Fruit fly (Drosophila melanogaster) whole organism, prepupa: ENCODE results near the gene CG32302.

Experiments
- CG10631 ChIP-seq: fragments of 200-800 bp; sonication (Bioruptor generic); optimal IDR thresholded peaks from 2 replicates; lab custom pipeline; 2016; ENCODE audit warnings: missing biosample characterization, missing genetic modification characterization
- CG11294 ChIP-seq: fragments of 200-800 bp; sonication (Bioruptor generic); IDR thresholded peaks from 2 replicates; pipeline ENCODE4 v1.3.6; 2022; ENCODE audit warnings: missing biosample characterization, missing genetic modification characterization
- CG11902 ChIP-seq: fragments of 200-800 bp; sonication (Bioruptor generic); optimal IDR thresholded peaks from 3 replicates; lab custom pipeline; 2016; ENCODE audit warnings: missing biosample characterization, missing genetic modification characterization
- CG1621 ChIP-seq: fragments of 200-800 bp; sonication (Bioruptor generic); optimal IDR thresholded peaks from 3 replicates; lab custom pipeline; 2018; ENCODE audit warnings: missing biosample characterization, mild to moderate bottlenecking, missing genetic modification characterization
- CG16779 ChIP-seq: fragments of 200-800 bp; sonication (Bioruptor generic); optimal IDR thresholded peaks from 3 replicates; lab custom pipeline; 2017; ENCODE audit warnings: missing biosample characterization, mild to moderate bottlenecking, missing genetic modification characterization
- CG3032 ChIP-seq: fragments of 200-800 bp; optimal IDR thresholded peaks from 2 replicates; lab custom pipeline; 2019; ENCODE audit warnings: missing biosample characterization, mild to moderate bottlenecking, missing genetic modification characterization, moderate library complexity
- CG31627 ChIP-seq: fragments of 200-800 bp; sonication (Bioruptor generic); optimal IDR thresholded peaks from 3 replicates; lab custom pipeline; 2016; ENCODE audit warnings: missing biosample characterization, missing genetic modification characterization
- CG4318 ChIP-seq: fragments of 200-800 bp; sonication (Bioruptor generic); optimal IDR thresholded peaks from 3 replicates; lab custom pipeline; 2017; ENCODE audit warnings: missing biosample characterization, mild to moderate bottlenecking, missing genetic modification characterization
- CG6163 ChIP-seq: fragments of 200-800 bp; sonication (Bioruptor generic); IDR thresholded peaks from 3 replicates; pipeline ENCODE4 v1.3.6; 2022; ENCODE audit warnings: missing biosample characterization, missing genetic modification characterization
- CG6792 ChIP-seq: fragments of 200-800 bp; sonication (Bioruptor generic); optimal IDR thresholded peaks from 3 replicates; lab custom pipeline; 2016; ENCODE audit warnings: missing biosample characterization, missing genetic modification characterization
- CG6808 ChIP-seq: fragments of 200-800 bp; sonication (Bioruptor generic); optimal IDR thresholded peaks from 3 replicates; lab custom pipeline; 2017; ENCODE audit warnings: missing biosample characterization, missing genetic modification characterization, mild to moderate bottlenecking, moderate library complexity, missing genetic modification reagents
- CG7368 ChIP-seq: fragments of 200-800 bp; sonication (Bioruptor generic); optimal IDR thresholded peaks from 3 replicates; lab custom pipeline; 2016; ENCODE audit warnings: missing biosample characterization, missing genetic modification characterization
- CG8319 ChIP-seq: fragments of 200-800 bp; sonication (Bioruptor generic); optimal IDR thresholded peaks from 3 replicates; lab custom pipeline; 2016; ENCODE audit warnings: missing biosample characterization, missing genetic modification characterization
- CG8632 ChIP-seq: fragments of 200-800 bp; sonication (Bioruptor generic); optimal IDR thresholded peaks from 3 replicates; lab custom pipeline; 2016; ENCODE audit warnings: missing biosample characterization, missing genetic modification characterization
- CG9139 ChIP-seq: fragments of 200-800 bp; sonication (Bioruptor generic); optimal IDR thresholded peaks from 3 replicates; lab custom pipeline; 2017; ENCODE audit warnings: missing biosample characterization, mild to moderate bottlenecking, missing genetic modification characterization
- Eip78C ChIP-seq: fragments of 200-800 bp; sonication (Bioruptor generic); peaks from one replicate; lab custom pipeline; 2016; ENCODE audit warnings: missing biosample characterization, missing genetic modification characterization
- Eip93F ChIP-seq: fragments of 200-800 bp; sonication (Bioruptor generic); optimal IDR thresholded peaks from 2 replicates; lab custom pipeline; 2016; ENCODE audit warnings: missing biosample characterization, mild to moderate bottlenecking, missing genetic modification characterization
- Ets21C ChIP-seq: fragments of 200-800 bp; sonication (Bioruptor generic); optimal IDR thresholded peaks from 3 replicates; lab custom pipeline; 2016; ENCODE audit warnings: missing biosample characterization, missing genetic modification characterization
- Ets96B ChIP-seq: fragments of 200-800 bp; optimal IDR thresholded peaks from 2 replicates; lab custom pipeline; 2019; ENCODE audit warnings: missing biosample characterization, mild to moderate bottlenecking, missing genetic modification characterization, moderate library complexity
- Gug ChIP-seq: fragments of 200-800 bp; sonication (Bioruptor generic); IDR thresholded peaks from 2 replicates; pipeline ENCODE4 v1.3.6; 2022; ENCODE audit warnings: missing biosample characterization, missing genetic modification characterization
- Hr4 ChIP-seq: fragments of 200-800 bp; sonication (Bioruptor generic); optimal IDR thresholded peaks from 3 replicates; lab custom pipeline; 2016; ENCODE audit warnings: missing biosample characterization, missing genetic modification characterization
- Met ChIP-seq: fragments of 200-800 bp; sonication (Bioruptor generic); optimal IDR thresholded peaks from 3 replicates; lab custom pipeline; 2016; ENCODE audit warnings: missing biosample characterization, missing genetic modification characterization
- OdsH ChIP-seq: fragments of 200-800 bp; sonication (Bioruptor generic); optimal IDR thresholded peaks from 3 replicates; lab custom pipeline; 2016; ENCODE audit warnings: missing biosample characterization, missing genetic modification characterization
- Smox ChIP-seq: fragments of 200-800 bp; sonication (Bioruptor generic); optimal IDR thresholded peaks from 3 replicates; lab custom pipeline; 2016; ENCODE audit warnings: missing biosample characterization, missing genetic modification characterization
- Sox102F ChIP-seq: fragments of 200-800 bp; sonication (Bioruptor generic); optimal IDR thresholded peaks from 2 replicates; lab custom pipeline; 2016; ENCODE audit warnings: missing biosample characterization, mild to moderate bottlenecking, missing genetic modification characterization
- Sox14 ChIP-seq: fragments of 200-800 bp; sonication (Bioruptor generic); optimal IDR thresholded peaks from 3 replicates; lab custom pipeline; 2016; ENCODE audit warnings: missing biosample characterization, missing genetic modification characterization
- acj6 ChIP-seq: fragments of 200-800 bp; sonication (Bioruptor generic); optimal IDR thresholded peaks from 3 replicates; lab custom pipeline; 2016; ENCODE audit warnings: missing biosample characterization, missing genetic modification characterization
- dac ChIP-seq: fragments of 200-800 bp; sonication (Bioruptor generic); optimal IDR thresholded peaks from 2 replicates; lab custom pipeline; 2017; ENCODE audit warnings: missing biosample characterization, mild to moderate bottlenecking, missing genetic modification characterization
- dsx ChIP-seq: fragments of 200-800 bp; optimal IDR thresholded peaks from 3 replicates; lab custom pipeline; 2019; ENCODE audit warnings: missing biosample characterization, mild to moderate bottlenecking, missing genetic modification characterization, moderate library complexity; ENCODE audit not compliant: poor library complexity, severe bottlenecking
- esn ChIP-seq: fragments of 200-800 bp; sonication (Bioruptor generic); optimal IDR thresholded peaks from 2 replicates; lab custom pipeline; 2016; ENCODE audit warnings: missing biosample characterization, mild to moderate bottlenecking, missing genetic modification characterization, moderate library complexity
- fd85E ChIP-seq: fragments of 200-800 bp; sonication (Bioruptor generic); optimal IDR thresholded peaks from 3 replicates; lab custom pipeline; 2016; ENCODE audit warnings: missing biosample characterization, missing genetic modification characterization
- fkh ChIP-seq: fragments of 200-800 bp; sonication (Bioruptor generic); optimal IDR thresholded peaks from 3 replicates; lab custom pipeline; 2017; ENCODE audit warnings: missing biosample characterization, mild to moderate bottlenecking, missing genetic modification characterization, moderate library complexity
- lz ChIP-seq: fragments of 200-800 bp; sonication (Bioruptor generic); optimal IDR thresholded peaks from 3 replicates; lab custom pipeline; 2016; ENCODE audit warnings: missing biosample characterization, missing genetic modification characterization
- net ChIP-seq: fragments of 200-800 bp; sonication (Bioruptor generic); optimal IDR thresholded peaks from 3 replicates; lab custom pipeline; 2016; ENCODE audit warnings: missing biosample characterization, missing genetic modification characterization
- spab ChIP-seq: fragments of 200-800 bp; sonication (Bioruptor generic); optimal IDR thresholded peaks from 2 replicates; lab custom pipeline; 2017; ENCODE audit warnings: missing biosample characterization, mild to moderate bottlenecking, missing genetic modification characterization, missing genetic modification reagents
- ss ChIP-seq, 2 experiments: fragments of 200-800 bp; sonication (Bioruptor generic); optimal IDR thresholded peaks; 2 replicates in 1 of 2; 3 replicates in 1 of 2; lab custom pipeline; 2017 to 2018; ENCODE audit warnings: mild to moderate bottlenecking in 2 of 2, missing biosample characterization in 2 of 2, missing genetic modification characterization in 2 of 2, moderate library complexity in 1 of 2
- svp ChIP-seq: fragments of 200-800 bp; sonication (Bioruptor generic); peaks from one replicate; lab custom pipeline; 2016; ENCODE audit warnings: missing biosample characterization, missing genetic modification characterization
- vri ChIP-seq: fragments of 200-800 bp; sonication (Bioruptor generic); optimal IDR thresholded peaks from 3 replicates; lab custom pipeline; 2016; ENCODE audit warnings: missing biosample characterization, mild to moderate bottlenecking, missing genetic modification characterization

Gene CG32302

dm6 chr3L:2268525-2268924 lies at the start of gene CG32302:
Gene CG32302 (plus strand): TSS chr3L:2268825.
- TF ChIP-seq net (no peak), vri (GFP tag; lab: Kevin White, UChicago) (no peak), CG11902 (no peak), CG9139 (GFP tag; lab: Kevin White, UChicago) (no peak), fkh (GFP tag; lab: Kevin White, UChicago) (no peak), CG4318 (GFP tag; lab: Kevin White, UChicago) (no peak), dac (GFP tag; lab: Kevin White, UChicago) (no peak), Sox14 (GFP tag; lab: Kevin White, UChicago) (no peak), CG6792 (GFP tag; lab: Kevin White, UChicago) (no peak), Gug (no peak), CG31627 (GFP tag; lab: Kevin White, UChicago) (no peak), fd85E (GFP tag; lab: Kevin White, UChicago) (no peak), Sox102F (GFP tag; lab: Kevin White, UChicago) (no peak), spab (no peak), acj6 (GFP tag; lab: Kevin White, UChicago) (no peak), CG11294 (GFP tag; lab: Robert Waterston, UW) (no peak)

DNA sequence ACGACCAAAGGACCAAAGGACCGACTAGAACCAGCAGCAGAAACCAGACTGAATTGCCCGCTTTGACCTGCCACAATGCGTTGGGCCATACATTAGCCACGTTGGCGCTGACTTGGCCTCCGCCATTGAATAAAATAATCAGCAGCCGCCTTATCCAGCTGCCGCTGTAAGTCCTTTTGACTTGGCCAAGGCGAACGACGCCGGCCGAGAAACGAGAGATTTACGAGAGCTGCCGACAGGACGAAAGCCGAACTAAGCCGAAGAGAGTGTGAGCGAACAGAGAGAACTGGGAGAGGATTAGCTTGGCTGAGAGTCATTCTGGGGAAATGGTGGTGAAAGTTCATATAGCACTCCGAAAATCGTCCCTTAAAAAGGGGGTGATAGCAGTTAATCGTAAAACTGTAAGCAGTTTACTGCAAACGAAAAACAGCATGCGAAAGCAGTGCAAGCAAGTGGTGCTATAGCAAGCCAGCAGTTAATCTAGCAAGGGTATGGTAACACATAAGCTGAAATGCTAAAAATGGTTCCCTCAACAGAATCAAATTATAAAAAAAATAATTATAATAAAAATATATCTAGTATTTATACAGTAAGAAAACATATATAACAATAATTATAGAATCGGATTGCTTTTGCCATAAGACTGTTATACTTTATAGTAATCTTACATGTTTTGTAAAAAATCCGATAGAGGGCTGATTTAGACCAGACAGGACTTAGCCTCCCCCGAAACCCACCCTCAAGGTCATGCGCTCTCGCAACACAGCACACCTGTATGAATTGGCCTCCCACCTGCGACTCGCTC lies 40.1 kb upstream of the CG32302 start:
- TF ChIP-seq CG8319 (GFP tag; lab: Kevin White, UChicago) (no peak), fkh (GFP tag; lab: Kevin White, UChicago) (no peak), CG11294 (GFP tag; lab: Robert Waterston, UW) (no peak), CG10631 (GFP tag; lab: Kevin White, UChicago) (no peak), CG7368 (GFP tag; lab: Kevin White, UChicago) (no peak), CG4318 (GFP tag; lab: Kevin White, UChicago) (no peak), ss (GFP tag; optimal IDR thresholded peaks at IDR 0.05; lab: Kevin White, UChicago) (no peak), OdsH (GFP tag; lab: Kevin White, UChicago) (no peak), net (no peak)

dm6 chr3L:2229172-2229696 lies 39.4 kb upstream of the CG32302 start, which contains the start of gene Oseg2:
Gene Oseg2 (plus strand): TSS chr3L:2229646.
- TF ChIP-seq Eip78C (GFP tag; lab: Kevin White, UChicago) (peak; percentile 45), CG7368 (GFP tag; lab: Kevin White, UChicago) (peak; percentile 53), lz (GFP tag; lab: Kevin White, UChicago) (no peak)

dm6 chr3L:2237034-2237433 lies 31.6 kb upstream of the CG32302 start, which contains the start of gene CG9018:
Gene CG9018 (minus strand): TSS chr3L:2237076.
- no peak for TF ChIP-seq CG9139 (GFP tag; lab: Kevin White, UChicago)
- TF ChIP-seq fd85E (GFP tag; lab: Kevin White, UChicago), result no peak
- no peak for TF ChIP-seq dac (GFP tag; lab: Kevin White, UChicago)
- no peak for TF ChIP-seq CG11294 (GFP tag; lab: Robert Waterston, UW)
- no peak for TF ChIP-seq CG31627 (GFP tag; lab: Kevin White, UChicago)
- no peak for TF ChIP-seq CG6808 (GFP tag; lab: Kevin White, UChicago)
- TF ChIP-seq CG3032 (tag; lab: Kevin White, UChicago), result no peak
- TF ChIP-seq Ets21C (GFP tag; lab: Kevin White, UChicago), result no peak
- TF ChIP-seq fkh (GFP tag; lab: Kevin White, UChicago), result no peak
- no peak for TF ChIP-seq CG11902

- TF ChIP-seq CG3032 (tag; lab: Kevin White, UChicago) (no peak), CG16779 (tag; lab: Kevin White, UChicago) (no peak), CG8632 (GFP tag; lab: Kevin White, UChicago) (no peak), svp (peak; percentile 78), CG1621 (tag; lab: Kevin White, UChicago) (no peak), Met (no peak), Smox (GFP tag; lab: Kevin White, UChicago) (no peak), Eip93F (GFP tag; lab: Kevin White, UChicago) (no peak), vri (GFP tag; lab: Kevin White, UChicago) (peak; percentile 46), CG6163 (no peak), Ets21C (GFP tag; lab: Kevin White, UChicago) (no peak), Ets96B (tag; lab: Kevin White, UChicago) (no peak), esn (no peak), dsx (GFP tag; lab: Kevin White, UChicago) (no peak), Hr4 (GFP tag; lab: Kevin White, UChicago) (no peak)
Observed at dm6 chr3L:2237543-2238233, 30.9 kb upstream of the CG32302 start, which contains the start of gene ACXD. Gene ACXD (plus strand): TSS chr3L:2237608.
